Worm (Caenorhabditis elegans): ENCODE measurements around the gene ZK418.6.

ZK418.6 gene

DNA sequence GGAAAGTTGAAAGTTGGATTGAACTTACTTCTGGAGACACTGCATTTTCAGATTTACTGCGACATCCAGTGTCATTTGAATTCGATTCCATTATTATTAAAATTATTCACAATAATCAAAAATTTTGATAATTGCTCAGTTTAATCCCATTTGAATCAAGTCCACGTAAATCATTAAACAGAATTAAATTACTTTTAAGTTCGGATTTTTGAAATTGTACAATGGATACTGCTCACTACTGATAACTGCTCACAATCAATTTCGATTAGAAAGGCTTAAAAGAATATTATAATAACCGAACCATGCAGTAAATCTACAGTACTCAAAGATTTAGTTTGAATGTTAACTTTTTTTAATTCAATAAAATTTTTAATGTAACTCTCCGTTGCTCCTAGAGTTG, 14.5 kb downstream of the ZK418.6 start, which contains the start of gene R01H2.4:
TSS of gene R01H2.4 (minus strand) at position 101 of the 400 bp plus-strand sequence.
- TF ChIP-seq pha-4 (tag; optimal IDR thresholded peaks at IDR 0.05) (no peak), ceh-43 (GFP tag; optimal IDR thresholded peaks at IDR 0.05) (no peak), drap-1 (GFP tag; optimal IDR thresholded peaks at IDR 0.05) (no peak), blmp-1 (tag; optimal IDR thresholded peaks at IDR 0.05) (no peak)

DNA sequence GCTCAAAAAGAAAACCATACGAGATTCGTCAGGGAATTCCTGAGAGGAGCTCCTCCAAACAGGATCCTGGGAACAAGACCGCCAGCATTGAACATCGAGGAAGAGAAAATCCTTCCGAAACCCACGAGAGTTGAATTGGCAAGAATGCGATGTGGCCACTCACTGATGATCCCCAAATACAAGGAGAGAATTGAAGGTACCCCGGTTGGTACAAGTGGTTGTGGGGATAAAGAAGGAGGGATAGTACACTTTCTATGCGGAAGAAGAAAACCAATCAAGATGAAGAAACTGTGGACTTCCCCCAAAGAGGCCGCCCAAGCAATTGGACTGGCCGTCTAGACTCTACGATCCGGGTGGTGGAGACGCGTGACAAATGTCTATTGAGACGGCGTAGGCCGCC, 15.6 kb downstream of the ZK418.6 start:
- no peak for TF ChIP-seq sem-2 (GFP tag; optimal IDR thresholded peaks at IDR 0.05)
- TF ChIP-seq tbx-8 (GFP tag; optimal IDR thresholded peaks at IDR 0.05) = no peak
- no peak for TF ChIP-seq unc-62 (GFP tag; optimal IDR thresholded peaks at IDR 0.05)
- TF ChIP-seq lsy-2 (tag; optimal IDR thresholded peaks at IDR 0.05) = no peak
- TF ChIP-seq elt-3 (tag; optimal IDR thresholded peaks at IDR 0.05) = no peak
- TF ChIP-seq nhr-237 (tag; optimal IDR thresholded peaks at IDR 0.05) = no peak
- TF ChIP-seq ceh-39 (tag; optimal IDR thresholded peaks at IDR 0.05) = no peak
- no peak for TF ChIP-seq cnd-1 (tag; optimal IDR thresholded peaks at IDR 0.05)
- TF ChIP-seq blmp-1 (tag; optimal IDR thresholded peaks at IDR 0.05) = no peak
- TF ChIP-seq M03D4.4 (tag; optimal IDR thresholded peaks at IDR 0.05) = no peak
- TF ChIP-seq elt-1 (tag; optimal IDR thresholded peaks at IDR 0.05; ENCODE audit: borderline replicate concordance, insufficient read depth) = no peak
- no peak for TF ChIP-seq nhr-12 (tag; optimal IDR thresholded peaks at IDR 0.05)
- TF ChIP-seq mls-2 (tag; optimal IDR thresholded peaks at IDR 0.05) = no peak

DNA sequence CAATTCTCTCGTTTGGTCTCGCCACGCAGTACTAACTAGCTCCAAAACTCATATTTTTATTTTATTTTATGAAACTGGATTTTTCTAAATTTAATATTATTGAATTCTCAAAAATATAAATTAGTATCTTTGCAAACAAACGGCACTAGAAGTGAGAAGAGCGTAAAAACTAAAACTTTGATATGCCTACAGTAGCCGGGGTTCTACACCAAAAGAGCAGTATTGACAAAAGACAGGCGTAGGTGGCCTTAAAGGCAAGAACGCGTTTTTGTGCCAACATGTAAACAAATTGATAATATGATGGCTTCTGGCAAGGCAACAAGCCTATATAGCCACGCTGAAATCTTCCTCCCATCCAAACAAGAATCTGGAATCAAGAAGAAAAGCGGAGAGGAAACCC, 16.1 kb downstream of the ZK418.6 start, which contains the start of gene R01H2.1:
TSS of gene R01H2.1 (plus strand) at position 301 of the 400 bp plus-strand sequence.
- TF ChIP-seq pha-4 (tag; optimal IDR thresholded peaks at IDR 0.05) = no peak
- TF ChIP-seq lin-13 (tag; optimal IDR thresholded peaks at IDR 0.05) = no peak
- no peak for TF ChIP-seq nhr-12 (tag; optimal IDR thresholded peaks at IDR 0.05)
- no peak for TF ChIP-seq mab-5 (tag; optimal IDR thresholded peaks at IDR 0.05)
- TF ChIP-seq ceh-39 (tag; optimal IDR thresholded peaks at IDR 0.05) = no peak
- no peak for TF ChIP-seq unc-120 (tag; optimal IDR thresholded peaks at IDR 0.05; ENCODE audit: poor library complexity, severe bottlenecking)
- no peak for TF ChIP-seq sptf-1 (tag; optimal IDR thresholded peaks at IDR 0.05)
- TF ChIP-seq mls-2 (tag; optimal IDR thresholded peaks at IDR 0.05) = no peak
- TF ChIP-seq snpc-4 (tag; optimal IDR thresholded peaks at IDR 0.05) = no peak
- TF ChIP-seq nhr-2 (tag; optimal IDR thresholded peaks at IDR 0.05) = no peak
- no peak for TF ChIP-seq nhr-237 (tag; optimal IDR thresholded peaks at IDR 0.05)
- no peak for TF ChIP-seq flh-1 (GFP tag; optimal IDR thresholded peaks at IDR 0.05)
- TF ChIP-seq sem-2 (GFP tag; optimal IDR thresholded peaks at IDR 0.05) = no peak
- no peak for TF ChIP-seq tbx-8 (GFP tag; optimal IDR thresholded peaks at IDR 0.05)

DNA sequence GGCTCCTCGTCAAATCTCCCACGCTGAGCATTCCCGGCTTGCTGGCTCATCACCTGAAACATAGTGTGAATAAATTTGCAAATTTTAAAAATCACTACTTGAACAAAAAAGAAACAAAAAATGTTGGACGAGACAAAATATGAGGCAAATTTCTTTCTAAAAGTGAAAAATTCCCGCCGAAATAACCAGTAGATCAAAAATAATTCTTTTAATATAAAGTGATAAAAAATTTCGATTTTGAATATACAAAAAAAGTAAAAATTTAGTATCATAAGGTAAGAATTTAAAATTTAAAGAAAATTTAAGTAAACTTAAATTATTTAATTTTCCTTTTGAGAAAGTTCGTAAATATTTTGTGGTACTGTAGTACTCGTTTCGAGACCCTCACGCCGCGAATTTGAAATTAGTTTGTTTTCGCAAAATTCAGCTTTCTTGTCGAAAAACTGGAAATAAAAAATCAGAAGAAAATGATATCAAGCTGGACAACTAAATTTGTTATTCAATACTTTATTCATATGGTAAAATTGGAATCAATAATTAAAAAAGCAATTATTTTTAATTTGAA, 18.0 kb downstream of the ZK418.6 start, which contains the start of gene egg-2:
TSS of gene egg-2 (minus strand) at position 53 of the 565 bp plus-strand sequence.
- no peak for TF ChIP-seq elt-1 (tag; optimal IDR thresholded peaks at IDR 0.05; ENCODE audit: borderline replicate concordance, insufficient read depth)
- TF ChIP-seq mab-5 (tag; optimal IDR thresholded peaks at IDR 0.05) = no peak
- TF ChIP-seq zip-8 (tag; optimal IDR thresholded peaks at IDR 0.05) = no peak
- no peak for TF ChIP-seq ham-2 (GFP tag; optimal IDR thresholded peaks at IDR 0.05)
- TF ChIP-seq blmp-1 (tag; optimal IDR thresholded peaks at IDR 0.05) = no peak
- TF ChIP-seq M03D4.4 (tag; optimal IDR thresholded peaks at IDR 0.05) = no peak
- no peak for TF ChIP-seq elt-3 (tag; optimal IDR thresholded peaks at IDR 0.05)

DNA sequence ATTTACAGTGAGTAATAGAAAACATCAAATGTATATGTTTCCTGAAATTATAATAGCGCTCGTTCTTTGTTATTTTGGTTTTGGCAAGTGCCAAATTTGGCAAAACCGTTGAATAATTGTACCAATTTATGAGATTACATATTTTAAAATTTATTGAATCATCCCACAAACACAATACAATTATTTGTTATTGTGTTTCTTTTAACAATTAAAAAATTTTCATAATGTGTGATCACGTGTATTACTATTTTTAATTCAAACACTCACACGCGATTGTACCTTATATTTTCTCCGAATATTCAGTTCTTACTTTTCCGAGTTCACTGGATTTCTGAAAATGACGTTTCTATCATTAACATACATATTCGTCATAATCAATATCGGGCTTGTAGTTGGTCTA, 22.4 kb downstream of the ZK418.6 start, which contains the start of gene R01H2.2:
TSS of gene R01H2.2 (plus strand) at position 301 of the 400 bp plus-strand sequence.
- TF ChIP-seq lsy-2 (tag; optimal IDR thresholded peaks at IDR 0.05) (no peak), hlh-1 (tag; optimal IDR thresholded peaks at IDR 0.05) (no peak), zip-8 (tag; optimal IDR thresholded peaks at IDR 0.05) (no peak), lin-32 (GFP tag; optimal IDR thresholded peaks at IDR 0.05) (no peak), ceh-39 (tag; optimal IDR thresholded peaks at IDR 0.05) (no peak), blmp-1 (tag; optimal IDR thresholded peaks at IDR 0.05) (no peak), mep-1 (tag; optimal IDR thresholded peaks at IDR 0.05) (no peak), drap-1 (GFP tag; optimal IDR thresholded peaks at IDR 0.05) (no peak), nhr-2 (tag; optimal IDR thresholded peaks at IDR 0.05) (no peak), nhr-28 (tag; optimal IDR thresholded peaks at IDR 0.05) (no peak)

DNA sequence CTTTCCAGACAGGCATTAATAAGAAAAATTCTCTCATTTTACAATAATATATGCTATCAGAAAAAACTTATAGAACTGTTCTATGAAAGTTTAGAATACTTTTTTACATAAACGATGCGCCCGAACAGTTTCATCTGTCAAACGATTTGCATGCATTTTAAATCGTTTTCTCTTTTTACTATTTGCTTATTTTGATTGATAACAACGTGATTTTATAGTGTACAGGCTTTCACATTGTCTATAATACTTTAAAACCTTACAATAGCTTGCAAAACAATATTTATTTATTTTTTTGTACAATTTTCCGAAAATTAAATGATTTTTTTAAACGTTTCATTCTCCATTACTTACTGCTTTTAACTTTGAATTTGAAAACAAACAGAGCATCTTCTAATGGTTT, 33.0 kb downstream of the ZK418.6 start, which contains the start of gene R01H2.7:
TSS of gene R01H2.7 (minus strand) at position 101 of the 400 bp plus-strand sequence.
- TF ChIP-seq unc-62 (GFP tag; optimal IDR thresholded peaks at IDR 0.05) = no peak
- TF ChIP-seq ceh-39 (tag; optimal IDR thresholded peaks at IDR 0.05) = no peak

Measured in whole organism, mixed stage, embryonic.